Fruit fly (Drosophila melanogaster) whole organism, embryonic: ENCODE data around the gene Polr2I.

Experiments used
- B-H1 ChIP-seq: fragments of 200-800 bp; sonication (Bioruptor generic); IDR thresholded peaks from 3 replicates; pipeline ENCODE4 v1.3.6; 2022; ENCODE audit warnings: missing biosample characterization, missing genetic modification characterization
- Bdp1 ChIP-seq: fragments of 200-800 bp; sonication (Bioruptor generic); optimal IDR thresholded peaks from 3 replicates; lab custom pipeline; 2016; ENCODE audit warnings: missing biosample characterization, missing genetic modification characterization
- CG10565 ChIP-seq: fragments of 200-800 bp; sonication (Bioruptor generic); optimal IDR thresholded peaks from 3 replicates; lab custom pipeline; 2016; ENCODE audit warnings: missing biosample characterization, mild to moderate bottlenecking, missing genetic modification characterization
- CG11695 ChIP-seq: fragments of 200-800 bp; sonication (Bioruptor generic); IDR thresholded peaks from 3 replicates; pipeline ENCODE4 v1.3.6; 2022; ENCODE audit warnings: missing biosample characterization, missing genetic modification characterization
- CG14965 ChIP-seq: fragments of 200-800 bp; sonication (Bioruptor generic); optimal IDR thresholded peaks from 2 replicates; lab custom pipeline; 2016; ENCODE audit warnings: missing biosample characterization, missing genetic modification characterization, borderline replicate concordance
- CG15011 ChIP-seq: fragments of 200-800 bp; sonication (Bioruptor generic); optimal IDR thresholded peaks from 3 replicates; lab custom pipeline; 2018; ENCODE audit warnings: missing biosample characterization, mild to moderate bottlenecking, missing genetic modification characterization
- CG15269 ChIP-seq: fragments of 200-800 bp; sonication (Bioruptor generic); optimal IDR thresholded peaks from 2 replicates; lab custom pipeline; 2018; ENCODE audit warnings: missing biosample characterization, mild to moderate bottlenecking, missing genetic modification characterization, moderate library complexity
- CG1647 ChIP-seq: fragments of 200-800 bp; sonication (Bioruptor generic); optimal IDR thresholded peaks from 3 replicates; lab custom pipeline; 2016; ENCODE audit warnings: missing biosample characterization, missing genetic modification characterization
- CG16863 ChIP-seq: fragments of 200-800 bp; sonication (Bioruptor generic); optimal IDR thresholded peaks from 3 replicates; lab custom pipeline; 2016; ENCODE audit warnings: missing biosample characterization, missing genetic modification characterization
- CG17359 ChIP-seq: fragments of 200-800 bp; sonication (Bioruptor generic); optimal IDR thresholded peaks from 3 replicates; lab custom pipeline; 2018; ENCODE audit warnings: missing biosample characterization, mild to moderate bottlenecking, missing genetic modification characterization, moderate library complexity
- CG17361 ChIP-seq: fragments of 200-800 bp; sonication (Bioruptor generic); IDR thresholded peaks from 3 replicates; pipeline ENCODE4 v1.3.6; 2022; ENCODE audit warnings: missing biosample characterization, missing genetic modification characterization
- CG3407 ChIP-seq: fragments of 200-800 bp; sonication (Bioruptor generic); optimal IDR thresholded peaks from 2 replicates; lab custom pipeline; 2018; ENCODE audit warnings: missing biosample characterization, mild to moderate bottlenecking, missing genetic modification characterization
- CG3847 ChIP-seq: fragments of 200-800 bp; sonication (Bioruptor generic); IDR thresholded peaks from 2 replicates; pipeline ENCODE4 v1.3.6; 2022; ENCODE audit warnings: missing biosample characterization, missing genetic modification characterization
- CG3995 ChIP-seq: fragments of 200-800 bp; sonication (Bioruptor generic); optimal IDR thresholded peaks from 3 replicates; lab custom pipeline; 2016; ENCODE audit warnings: missing biosample characterization, missing genetic modification characterization
- CG43689 ChIP-seq: fragments of 200-800 bp; sonication (Bioruptor generic); IDR thresholded peaks from 2 replicates; pipeline ENCODE4 v1.3.6; 2022; ENCODE audit warnings: missing biosample characterization, missing genetic modification characterization
- CG4404 ChIP-seq: fragments of 200-800 bp; sonication (Bioruptor generic); IDR thresholded peaks from 2 replicates; pipeline ENCODE4 v1.3.6; 2022; ENCODE audit warnings: missing biosample characterization, missing genetic modification characterization
- CG4707 ChIP-seq: fragments of 200-800 bp; sonication (Bioruptor generic); optimal IDR thresholded peaks from 2 replicates; lab custom pipeline; 2018; ENCODE audit warnings: missing biosample characterization, mild to moderate bottlenecking, missing genetic modification characterization, moderate library complexity
- CG4730 ChIP-seq: fragments of 200-800 bp; sonication (Bioruptor generic); IDR thresholded peaks from 2 replicates; pipeline ENCODE4 v1.3.6; 2022; ENCODE audit warnings: missing biosample characterization, missing genetic modification characterization
- CG6175 ChIP-seq: fragments of 200-800 bp; sonication (Bioruptor generic); IDR thresholded peaks from 3 replicates; pipeline ENCODE4 v1.3.6; 2022; ENCODE audit warnings: missing biosample characterization, missing genetic modification characterization
- CG6813 ChIP-seq: fragments of 200-800 bp; sonication (Bioruptor generic); optimal IDR thresholded peaks from 2 replicates; lab custom pipeline; 2017; ENCODE audit warnings: missing biosample characterization, missing genetic modification characterization, mild to moderate bottlenecking, moderate library complexity, missing genetic modification reagents
- CG7357 ChIP-seq: fragments of 200-800 bp; sonication (Bioruptor generic); IDR thresholded peaks from 3 replicates; pipeline ENCODE4 v1.3.6; 2022; ENCODE audit warnings: missing biosample characterization, missing genetic modification characterization
- CG7745 ChIP-seq: fragments of 200-800 bp; sonication (Bioruptor generic); optimal IDR thresholded peaks from 2 replicates; lab custom pipeline; 2018; ENCODE audit warnings: missing biosample characterization, mild to moderate bottlenecking, missing genetic modification characterization, moderate library complexity
- CG9797 ChIP-seq: fragments of 200-800 bp; sonication (Bioruptor generic); optimal IDR thresholded peaks from 3 replicates; lab custom pipeline; 2018; ENCODE audit warnings: missing biosample characterization, mild to moderate bottlenecking, missing genetic modification characterization
- CTCF ChIP-seq: fragments of 200-800 bp; sonication (Bioruptor generic); optimal IDR thresholded peaks from 2 replicates; lab custom pipeline; 2017; ENCODE audit warnings: missing biosample characterization, mild to moderate bottlenecking, missing genetic modification characterization, moderate library complexity
- D ChIP-seq, 2 experiments: fragments of 200-800 bp in 1 of 2; fragments of >200 bp in 1 of 2; sonication (Bioruptor generic) in 1 of 2; optimal IDR thresholded peaks; 2 replicates in 1 of 2; 3 replicates in 1 of 2; lab custom pipeline; 2017; ENCODE audit warnings: mild to moderate bottlenecking in 1 of 2, missing biosample characterization in 1 of 2, missing genetic modification characterization in 1 of 2, missing genetic modification reagents in 1 of 2
- D19A ChIP-seq: fragments of 200-800 bp; optimal IDR thresholded peaks from 3 replicates; lab custom pipeline; 2019; ENCODE audit warnings: missing biosample characterization, mild to moderate bottlenecking, missing genetic modification characterization, moderate library complexity
- Dad ChIP-seq: fragments of 200-800 bp; sonication (Bioruptor generic); optimal IDR thresholded peaks from 3 replicates; lab custom pipeline; 2016; ENCODE audit warnings: missing biosample characterization, missing genetic modification characterization
- E2f2 ChIP-seq: fragments of 200-800 bp; sonication (Bioruptor generic); IDR thresholded peaks from 2 replicates; pipeline ENCODE4 v1.3.6; 2022; ENCODE audit warnings: missing biosample characterization, missing genetic modification characterization
- Hr39 ChIP-seq: fragments of >200 bp; optimal IDR thresholded peaks from 2 replicates; lab custom pipeline; 2017
- Jarid2 ChIP-seq: fragments of 200-800 bp; sonication (Bioruptor generic); optimal IDR thresholded peaks from 3 replicates; lab custom pipeline; 2017; ENCODE audit warnings: mild to moderate bottlenecking, missing biosample characterization, missing genetic modification reagents, missing genetic modification characterization
- Nf-YA ChIP-seq: fragments of 200-800 bp; sonication (Bioruptor generic); IDR thresholded peaks from 2 replicates; pipeline ENCODE4 v1.3.6; 2022; ENCODE audit warnings: missing biosample characterization, missing genetic modification characterization
- Pdp1 ChIP-seq, 2 experiments: fragments of 200-800 bp; sonication (Bioruptor generic); optimal IDR thresholded peaks; 3 replicates each; lab custom pipeline; 2016; ENCODE audit warnings: missing biosample characterization in 2 of 2, missing genetic modification characterization in 2 of 2, mild to moderate bottlenecking in 1 of 2, moderate library complexity in 1 of 2
- aop ChIP-seq: fragments of 200-800 bp; sonication (Bioruptor generic); IDR thresholded peaks from 2 replicates; pipeline ENCODE4 v1.3.6; 2022; ENCODE audit warnings: missing biosample characterization, missing genetic modification characterization
- ara ChIP-seq: fragments of 200-800 bp; sonication (Bioruptor generic); IDR thresholded peaks from 2 replicates; pipeline ENCODE4 v1.3.6; 2022; ENCODE audit warnings: missing biosample characterization, missing genetic modification characterization
- bowl ChIP-seq: fragments of 200-800 bp; sonication (Bioruptor generic); IDR thresholded peaks from 2 replicates; pipeline ENCODE4 v1.3.6; 2022; ENCODE audit warnings: missing biosample characterization, missing genetic modification characterization
- caup ChIP-seq: fragments of 200-800 bp; sonication (Bioruptor generic); optimal IDR thresholded peaks from 3 replicates; lab custom pipeline; 2017; ENCODE audit warnings: missing biosample characterization, mild to moderate bottlenecking, missing genetic modification characterization, moderate library complexity; ENCODE audit not compliant: severe bottlenecking
- corto ChIP-seq: fragments of 200-800 bp; sonication (Bioruptor generic); optimal IDR thresholded peaks from 2 replicates; lab custom pipeline; 2016; ENCODE audit warnings: missing biosample characterization, mild to moderate bottlenecking, missing genetic modification characterization, moderate library complexity
- esg ChIP-seq: fragments of 200-800 bp; sonication (Bioruptor generic); conservative IDR thresholded peaks from 2 replicates; pipeline ENCODE4 v1.3.6; 2022; ENCODE audit warnings: missing biosample characterization, missing genetic modification characterization
- ewg ChIP-seq: fragments of 200-800 bp; sonication (Bioruptor generic); optimal IDR thresholded peaks from 3 replicates; lab custom pipeline; 2017; ENCODE audit warnings: mild to moderate bottlenecking, missing biosample characterization, missing genetic modification reagents, missing genetic modification characterization
- fd102C ChIP-seq: fragments of 200-800 bp; sonication (Bioruptor generic); optimal IDR thresholded peaks from 2 replicates; lab custom pipeline; 2018; ENCODE audit warnings: missing biosample characterization, mild to moderate bottlenecking, missing genetic modification characterization, moderate library complexity
- fd64A ChIP-seq: fragments of 200-800 bp; sonication (Bioruptor generic); optimal IDR thresholded peaks from 3 replicates; lab custom pipeline; 2018; ENCODE audit warnings: missing biosample characterization, mild to moderate bottlenecking, missing genetic modification characterization
- gcm ChIP-seq: fragments of 200-800 bp; sonication (Bioruptor generic); optimal IDR thresholded peaks from 2 replicates; lab custom pipeline; 2019; ENCODE audit warnings: missing biosample characterization, mild to moderate bottlenecking, missing genetic modification characterization, moderate library complexity
- grn ChIP-seq: fragments of 200-800 bp; sonication (Bioruptor generic); optimal IDR thresholded peaks from 3 replicates; lab custom pipeline; 2017; ENCODE audit warnings: missing biosample characterization, missing genetic modification characterization
- jumu ChIP-seq: fragments of 200-800 bp; sonication (Bioruptor generic); optimal IDR thresholded peaks from 3 replicates; lab custom pipeline; 2016; ENCODE audit warnings: missing biosample characterization, missing genetic modification characterization
- odd ChIP-seq: fragments of 200-800 bp; sonication (Bioruptor generic); optimal IDR thresholded peaks from 2 replicates; lab custom pipeline; 2017; ENCODE audit warnings: missing biosample characterization, mild to moderate bottlenecking, missing genetic modification characterization
- prd ChIP-seq, 3 experiments: fragments of >200 bp in 2 of 3; fragments of 200-800 bp in 1 of 3; sonication (Bioruptor generic) in 1 of 3; optimal IDR thresholded peaks in 2 of 3; IDR thresholded peaks in 1 of 3; 2 replicates in 2 of 3; 3 replicates in 1 of 3; pipeline versions ENCODE4 v1.3.6 to Lab custom; 2017 to 2022; ENCODE audit warnings: missing biosample characterization in 1 of 3, missing genetic modification characterization in 1 of 3
- psq ChIP-seq: fragments of 200-800 bp; sonication (Bioruptor generic); optimal IDR thresholded peaks from 2 replicates; lab custom pipeline; 2017; ENCODE audit warnings: missing biosample characterization, missing genetic modification characterization
- pum ChIP-seq: fragments of 200-800 bp; sonication (Bioruptor generic); optimal IDR thresholded peaks from 2 replicates; lab custom pipeline; 2016; ENCODE audit warnings: missing biosample characterization, missing genetic modification characterization
- ssp ChIP-seq: fragments of 200-800 bp; sonication (Bioruptor generic); IDR thresholded peaks from 2 replicates; pipeline ENCODE4 v1.3.6; 2022; ENCODE audit warnings: missing biosample characterization, missing genetic modification characterization
- twi ChIP-seq: fragments of 200-800 bp; optimal IDR thresholded peaks from 2 replicates; lab custom pipeline; 2019; ENCODE audit warnings: missing biosample characterization, mild to moderate bottlenecking, missing genetic modification characterization, moderate library complexity
- zfh2 ChIP-seq: fragments of 200-800 bp; sonication (Bioruptor generic); optimal IDR thresholded peaks from 2 replicates; lab custom pipeline; 2016; ENCODE audit warnings: missing biosample characterization, missing genetic modification characterization

Gene Polr2I

dm6 chr3R:14357405-14357804 is 48.5 kb downstream of the Polr2I start (continued):
- TF ChIP-seq esg (peak; percentile 36; the same call in 1 of the 2 replicates), CG1647 (GFP tag; lab: Kevin White, UChicago) (no peak), Jarid2 (GFP tag; lab: Kevin White, UChicago) (no peak), prd (optimal IDR thresholded peaks at IDR 0.05; lab: Kevin White, UChicago) (no peak), prd (GFP tag; IDR thresholded peaks at IDR 0.05; lab: Robert Waterston, UW) (peak; percentile 88), twi (tag; lab: Kevin White, UChicago) (no peak), CG7357 (GFP tag; lab: Robert Waterston, UW) (no peak), E2f2 (GFP tag; lab: Robert Waterston, UW) (no peak; the same call in 1 of the 2 replicates), aop (GFP tag; lab: Robert Waterston, UW) (no peak), D (optimal IDR thresholded peaks at IDR 0.05; lab: Kevin White, UChicago) (no peak), D (GFP tag; optimal IDR thresholded peaks at IDR 0.05; lab: Kevin White, UChicago) (peak; percentile 13), jumu (GFP tag; lab: Kevin White, UChicago) (no peak), psq (GFP tag; lab: Kevin White, UChicago) (no peak), CG4707 (GFP tag; lab: Kevin White, UChicago) (no peak), ssp (GFP tag; lab: Robert Waterston, UW) (peak; percentile 45; the same call in 1 of the 2 replicates), fd102C (GFP tag; lab: Kevin White, UChicago) (peak; percentile 58), CG9797 (GFP tag; lab: Kevin White, UChicago) (no peak), gcm (GFP tag; lab: Kevin White, UChicago) (peak; percentile 22), CG16863 (no peak), corto (GFP tag; lab: Kevin White, UChicago) (no peak), CG43689 (GFP tag; lab: Robert Waterston, UW) (no peak), CG4404 (GFP tag; lab: Robert Waterston, UW) (peak; percentile 62), CG6175 (GFP tag; lab: Robert Waterston, UW) (no peak), CG4730 (GFP tag; lab: Robert Waterston, UW) (peak; percentile 28; the same call in 1 of the 2 replicates), Pdp1 (GFP tag; optimal IDR thresholded peaks at IDR 0.05; lab: Kevin White, UChicago) (peak; percentile 26 to 39), D19A (tag; lab: Kevin White, UChicago) (peak; percentile 44), pum (GFP tag; lab: Kevin White, UChicago) (no peak), Dad (GFP tag; lab: Kevin White, UChicago) (no peak), CG7745 (tag; lab: Kevin White, UChicago) (no peak), CG17359 (peak; percentile 51), CG14965 (GFP tag; lab: Kevin White, UChicago) (no peak), Hr39 (no peak), CG3407 (GFP tag; lab: Kevin White, UChicago) (no peak), Bdp1 (GFP tag; lab: Kevin White, UChicago) (no peak), zfh2 (GFP tag; lab: Kevin White, UChicago) (no peak), Nf-YA (GFP tag; lab: Robert Waterston, UW) (no peak), CTCF (GFP tag; lab: Kevin White, UChicago) (no peak), CG10565 (GFP tag; lab: Kevin White, UChicago) (no peak), bowl (GFP tag; lab: Robert Waterston, UW) (no peak), caup (GFP tag; lab: Kevin White, UChicago) (peak; percentile 20), CG15269 (tag; lab: Kevin White, UChicago) (peak; percentile 49), CG17361 (0 out of 3 replicates have a peak, but pooled peaks have one; percentile 19), CG11695 (GFP tag; lab: Robert Waterston, UW) (0 out of 3 replicates have a peak, but pooled peaks have one; percentile 25), ewg (GFP tag; lab: Kevin White, UChicago) (no peak), CG3995 (GFP tag; lab: Kevin White, UChicago) (no peak), fd64A (no peak), ara (GFP tag; lab: Robert Waterston, UW) (peak; percentile 63), CG6813 (GFP tag; lab: Kevin White, UChicago) (peak; percentile 1), odd (GFP tag; lab: Kevin White, UChicago) (no peak), CG3847 (GFP tag; lab: Robert Waterston, UW) (peak; percentile 40), grn (no peak), CG15011 (no peak), B-H1 (GFP tag; lab: Robert Waterston, UW) (peak; percentile 45; the same call in 1 of the 3 replicates)
